Worm (Caenorhabditis elegans) whole organism, midembryonic: ENCODE results near the gene ndx-9.

Experiments
- T22C8.4 ChIP-seq: fragments of 200-800 bp; sonication (Bioruptor generic); IDR thresholded peaks from 2 replicates; pipeline ENCODE4 v1.3.6; 2022; ENCODE audit warnings: missing genetic modification characterization, missing compliant biosample characterization
- flt-1 ChIP-seq: fragments of 200-800 bp; sonication (Bioruptor generic); IDR thresholded peaks from 2 replicates; pipeline ENCODE4 v1.3.6; 2022; ENCODE audit warnings: missing genetic modification characterization, missing compliant biosample characterization
- klf-2 ChIP-seq: fragments of 200-800 bp; sonication (Bioruptor generic); conservative IDR thresholded peaks from 2 replicates; pipeline ENCODE4 v1.3.6; 2022; ENCODE audit warnings: missing genetic modification reagents, missing genetic modification characterization, missing compliant biosample characterization
- tab-1 ChIP-seq: fragments of 200-800 bp; sonication (Bioruptor generic); IDR thresholded peaks from 2 replicates; pipeline ENCODE4 v1.3.6; 2022; ENCODE audit warnings: missing genetic modification characterization, missing compliant biosample characterization

DNA sequence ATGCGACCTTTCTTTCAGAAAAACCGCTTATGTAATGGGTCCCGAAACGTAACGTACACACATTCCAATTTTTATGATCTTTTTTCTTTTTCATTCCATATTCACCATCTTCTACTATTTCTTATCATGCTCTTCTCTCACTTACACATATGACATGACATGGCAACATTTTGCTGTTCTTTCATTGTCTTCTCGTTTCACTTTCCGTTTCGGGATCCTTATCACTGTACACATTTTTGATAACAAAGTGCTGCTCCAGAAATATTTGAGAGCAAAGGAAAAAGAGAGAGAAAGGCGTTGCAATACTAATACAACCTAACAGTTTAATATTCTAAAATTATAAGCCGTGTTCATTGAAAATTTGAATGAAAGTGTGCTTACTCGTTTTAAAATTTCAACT is 41.5 kb downstream of the ndx-9 start:
- no peak for TF ChIP-seq tab-1 (GFP tag; lab: Robert Waterston, UW)
- no peak for TF ChIP-seq T22C8.4 (GFP tag; lab: Robert Waterston, UW)
- TF ChIP-seq flt-1, result no peak
- TF ChIP-seq klf-2 (GFP tag; lab: Robert Waterston, UW), result no peak
